Worm (Caenorhabditis elegans): Measurements from ENCODE around the gene ZC262.2.

Gene ZC262.2

DNA sequence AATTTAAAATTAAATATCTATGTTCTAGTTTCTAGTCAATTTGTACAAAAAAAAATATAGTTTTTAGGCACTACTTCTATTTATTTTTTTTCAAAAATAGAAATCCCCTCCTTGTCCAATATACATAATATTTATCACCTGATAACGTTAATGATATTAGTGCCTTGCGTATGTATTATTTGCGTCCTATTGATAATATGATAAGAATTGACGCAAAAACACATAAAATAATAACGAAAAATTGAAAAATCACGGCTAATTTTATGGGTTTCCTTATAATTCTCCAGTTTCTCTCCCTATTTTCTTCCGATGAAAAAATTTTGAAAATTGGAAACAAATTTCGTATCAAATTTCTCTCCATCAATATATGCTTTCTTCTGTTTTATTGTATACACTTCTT is 32.1 kb upstream of the ZC262.2 start:
- TF ChIP-seq hlh-8 (tag; optimal IDR thresholded peaks at IDR 0.05) (no peak), pqm-1 (tag; optimal IDR thresholded peaks at IDR 0.05) (no peak), elt-2 (tag; optimal IDR thresholded peaks at IDR 0.05) (peak; percentile 82)

DNA sequence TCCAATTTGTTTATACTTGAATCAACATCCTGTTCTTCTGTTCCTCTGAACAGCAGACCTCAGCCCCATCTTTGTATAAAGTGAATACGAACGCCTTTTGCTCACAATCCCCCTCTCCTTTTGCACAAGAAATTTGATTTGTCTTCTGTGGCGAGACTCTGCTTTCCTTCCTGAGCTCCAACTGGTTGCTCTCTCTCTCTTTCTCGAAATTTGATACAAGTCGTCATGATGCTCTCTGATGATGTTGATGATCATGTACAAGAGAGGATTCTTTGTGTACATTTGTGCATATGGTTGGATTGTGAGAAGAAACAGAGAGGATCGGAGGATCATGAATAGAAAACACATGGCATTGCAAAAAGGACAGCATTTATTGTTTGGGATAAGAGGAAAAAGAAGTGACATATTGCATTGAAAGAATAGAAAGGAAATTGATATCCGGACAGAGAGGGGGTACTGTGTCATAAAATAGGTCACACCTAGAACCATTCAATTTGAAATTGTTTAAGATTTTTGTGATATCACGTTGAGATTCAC is 30.9 kb upstream of the ZC262.2 start:
- TF ChIP-seq Y22D7AL.16 (tag; optimal IDR thresholded peaks at IDR 0.05) (no peak), unc-42 (tag; optimal IDR thresholded peaks at IDR 0.05) (peak; percentile 22), hlh-8 (tag; optimal IDR thresholded peaks at IDR 0.05) (peak; percentile 3), fkh-10 (GFP tag; optimal IDR thresholded peaks at IDR 0.05) (no peak), ceh-34 (tag; optimal IDR thresholded peaks at IDR 0.05) (peak; percentile 82), sdc-2 (tag; optimal IDR thresholded peaks at IDR 0.05) (no peak)

DNA sequence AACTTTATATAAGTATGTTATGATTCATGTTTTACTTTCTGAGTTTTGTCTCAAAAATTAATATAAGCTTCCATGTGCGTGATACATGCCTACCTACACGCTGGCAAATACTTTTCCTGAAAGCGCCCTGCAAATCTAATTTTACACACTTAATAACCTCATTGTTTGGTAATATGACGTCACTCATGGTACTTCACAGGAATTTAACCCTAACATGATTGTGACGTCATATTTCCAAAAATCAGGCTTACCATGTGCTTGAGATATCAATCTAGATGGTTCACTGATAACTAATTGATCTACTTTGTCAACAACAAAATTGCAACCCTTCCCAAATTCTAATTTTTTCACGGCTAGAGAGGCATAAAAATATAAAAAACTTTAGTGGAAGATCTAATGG is 28.4 kb upstream of the ZC262.2 start:
- no peak for TF ChIP-seq Y22D7AL.16 (tag; optimal IDR thresholded peaks at IDR 0.05)
- TF ChIP-seq pros-1 (tag; optimal IDR thresholded peaks at IDR 0.05): no peak
- TF ChIP-seq ceh-22 (tag; optimal IDR thresholded peaks at IDR 0.05): no peak
- no peak for TF ChIP-seq ztf-16 (tag; optimal IDR thresholded peaks at IDR 0.05)
- TF ChIP-seq pha-2 (tag; optimal IDR thresholded peaks at IDR 0.05): no peak
- TF ChIP-seq odd-2 (tag; optimal IDR thresholded peaks at IDR 0.05): no peak
- no peak for TF ChIP-seq ahr-1 (tag; optimal IDR thresholded peaks at IDR 0.05)
- TF ChIP-seq zip-5 (tag; optimal IDR thresholded peaks at IDR 0.05): no peak
- TF ChIP-seq nhr-232 (tag; optimal IDR thresholded peaks at IDR 0.05): no peak
- no peak for TF ChIP-seq sdc-2 (tag; optimal IDR thresholded peaks at IDR 0.05)
- no peak for TF ChIP-seq ceh-9 (tag; optimal IDR thresholded peaks at IDR 0.05)
- no peak for TF ChIP-seq hlh-8 (tag; optimal IDR thresholded peaks at IDR 0.05)

- TF ChIP-seq C38D4.7 (GFP tag; optimal IDR thresholded peaks at IDR 0.05) (no peak), sox-2 (GFP tag; IDR thresholded peaks at IDR 0.05) (no peak), hlh-6 (tag; optimal IDR thresholded peaks at IDR 0.05) (no peak), tbx-7 (tag; optimal IDR thresholded peaks at IDR 0.05) (no peak), zip-5 (tag; optimal IDR thresholded peaks at IDR 0.05) (no peak), C08G9.2 (tag; optimal IDR thresholded peaks at IDR 0.05) (no peak), che-1 (tag; optimal IDR thresholded peaks at IDR 0.05) (no peak), npax-4 (tag; optimal IDR thresholded peaks at IDR 0.05) (no peak), madf-2 (tag; optimal IDR thresholded peaks at IDR 0.05) (no peak), fkh-6 (tag; optimal IDR thresholded peaks at IDR 0.05) (no peak), dmd-4 (tag; optimal IDR thresholded peaks at IDR 0.05; ENCODE audit: borderline replicate concordance) (no peak), hlh-8 (tag; optimal IDR thresholded peaks at IDR 0.05) (no peak), lin-11 (tag; optimal IDR thresholded peaks at IDR 0.05) (no peak), nfya-1 (tag; optimal IDR thresholded peaks at IDR 0.05) (no peak), ceh-18 (tag; optimal IDR thresholded peaks at IDR 0.05) (no peak)
Measured at ce11 chrIII:8305304-8305703, 26.6 kb upstream of the ZC262.2 start.

ce11 chrIII:8305816-8306215 is 26.0 kb upstream of the ZC262.2 start:
- TF ChIP-seq pha-4 (tag; optimal IDR thresholded peaks at IDR 0.05) (no peak), ceh-18 (tag; optimal IDR thresholded peaks at IDR 0.05) (no peak), ceh-9 (tag; optimal IDR thresholded peaks at IDR 0.05) (no peak), ceh-6 (GFP tag; optimal IDR thresholded peaks at IDR 0.05) (no peak), unc-42 (tag; optimal IDR thresholded peaks at IDR 0.05) (no peak), ceh-31 (tag; optimal IDR thresholded peaks at IDR 0.05) (no peak), K02D7.2 (tag; optimal IDR thresholded peaks at IDR 0.05) (no peak), unc-86 (tag; optimal IDR thresholded peaks at IDR 0.05) (no peak), elt-4 (tag; optimal IDR thresholded peaks at IDR 0.05) (no peak), hlh-15 (tag; optimal IDR thresholded peaks at IDR 0.05) (no peak), ztf-16 (tag; optimal IDR thresholded peaks at IDR 0.05) (no peak)

Measured in whole organism, late embryonic.